Fruit fly (Drosophila melanogaster) whole organism, pupa: ENCODE data around the gene CG12535.

Source experiments
- CG10348 ChIP-seq: fragments of 200-800 bp; sonication (Bioruptor generic); IDR thresholded peaks from 2 replicates; pipeline ENCODE4 v1.3.6; 2022; ENCODE audit warnings: missing biosample characterization, missing genetic modification characterization
- CG12605 ChIP-seq: fragments of 200-800 bp; sonication (Bioruptor generic); IDR thresholded peaks from 2 replicates; pipeline ENCODE4 v1.3.6; 2022; ENCODE audit warnings: missing biosample characterization, missing genetic modification characterization
- CG13204 ChIP-seq: fragments of 200-800 bp; sonication (Bioruptor generic); optimal IDR thresholded peaks from 2 replicates; lab custom pipeline; 2018; ENCODE audit warnings: missing biosample characterization, mild to moderate bottlenecking, missing genetic modification characterization, moderate library complexity
- CG14655 ChIP-seq: fragments of 200-800 bp; sonication (Bioruptor generic); optimal IDR thresholded peaks from 3 replicates; lab custom pipeline; 2017; ENCODE audit warnings: mild to moderate bottlenecking, missing biosample characterization, missing genetic modification reagents, missing genetic modification characterization
- CG15710 ChIP-seq: fragments of 200-800 bp; sonication (Bioruptor generic); optimal IDR thresholded peaks from 2 replicates; lab custom pipeline; 2018; ENCODE audit warnings: missing biosample characterization, mild to moderate bottlenecking, missing genetic modification characterization, moderate library complexity
- CG17806 ChIP-seq: fragments of 200-800 bp; sonication (Bioruptor generic); optimal IDR thresholded peaks from 2 replicates; lab custom pipeline; 2018; ENCODE audit warnings: missing biosample characterization, mild to moderate bottlenecking, missing genetic modification characterization, moderate library complexity
- CG32121 ChIP-seq: fragments of 200-800 bp; sonication (Bioruptor generic); IDR thresholded peaks from 2 replicates; pipeline ENCODE4 v1.3.6; 2022; ENCODE audit warnings: missing biosample characterization, missing genetic modification characterization
- CG34367 ChIP-seq: fragments of 200-800 bp; sonication (Bioruptor generic); optimal IDR thresholded peaks from 2 replicates; lab custom pipeline; 2018; ENCODE audit warnings: missing biosample characterization, mild to moderate bottlenecking, missing genetic modification characterization
- CG4496 ChIP-seq: fragments of 200-800 bp; sonication (Bioruptor generic); IDR thresholded peaks from 3 replicates; pipeline ENCODE4 v1.3.6; 2022; ENCODE audit warnings: missing biosample characterization, missing genetic modification characterization
- CG8159 ChIP-seq: fragments of 200-800 bp; sonication (Bioruptor generic); optimal IDR thresholded peaks from 3 replicates; lab custom pipeline; 2018; ENCODE audit warnings: missing biosample characterization, mild to moderate bottlenecking, missing genetic modification characterization, moderate library complexity
- CG8301 ChIP-seq: fragments of 200-800 bp; sonication (Bioruptor generic); optimal IDR thresholded peaks from 2 replicates; lab custom pipeline; 2018; ENCODE audit warnings: missing biosample characterization, mild to moderate bottlenecking, missing genetic modification characterization
- CG9948 ChIP-seq: fragments of 200-800 bp; sonication (Bioruptor generic); optimal IDR thresholded peaks from 2 replicates; lab custom pipeline; 2018; ENCODE audit warnings: missing biosample characterization, mild to moderate bottlenecking, missing genetic modification characterization, moderate library complexity
- D1 ChIP-seq: fragments of 200-800 bp; sonication (Bioruptor generic); optimal IDR thresholded peaks from 2 replicates; lab custom pipeline; 2018; ENCODE audit warnings: missing biosample characterization, mild to moderate bottlenecking, missing genetic modification characterization, moderate library complexity
- EcR ChIP-seq: fragments of 200-800 bp; sonication (Bioruptor generic); optimal IDR thresholded peaks from 3 replicates; lab custom pipeline; 2019; ENCODE audit warnings: missing biosample characterization, missing genetic modification characterization, mild to moderate bottlenecking, moderate library complexity, missing genetic modification reagents
- Ets98B ChIP-seq: fragments of 200-800 bp; sonication (Bioruptor generic); IDR thresholded peaks from 2 replicates; pipeline ENCODE4 v1.3.6; 2022; ENCODE audit warnings: missing biosample characterization, missing genetic modification characterization
- Pif1A ChIP-seq: fragments of 200-800 bp; sonication (Bioruptor generic); optimal IDR thresholded peaks from 3 replicates; lab custom pipeline; 2016; ENCODE audit warnings: missing biosample characterization, missing genetic modification characterization
- Pif1B ChIP-seq: fragments of 200-800 bp; sonication (Bioruptor generic); optimal IDR thresholded peaks from 3 replicates; lab custom pipeline; 2016; ENCODE audit warnings: missing biosample characterization, missing genetic modification characterization
- Snoo ChIP-seq: fragments of 200-800 bp; sonication (Bioruptor generic); optimal IDR thresholded peaks from 3 replicates; lab custom pipeline; 2017; ENCODE audit warnings: missing biosample characterization, mild to moderate bottlenecking, missing genetic modification characterization, inconsistent platforms
- fd96Ca ChIP-seq: fragments of 200-800 bp; sonication (Bioruptor generic); IDR thresholded peaks from 3 replicates; pipeline ENCODE4 v1.3.6; 2022; ENCODE audit warnings: missing biosample characterization, missing genetic modification characterization
- gl ChIP-seq: fragments of 200-800 bp; sonication (Bioruptor generic); optimal IDR thresholded peaks from 2 replicates; lab custom pipeline; 2018; ENCODE audit warnings: missing biosample characterization, mild to moderate bottlenecking, missing genetic modification characterization
- rn ChIP-seq: fragments of 200-800 bp; sonication (Bioruptor generic); IDR thresholded peaks from 2 replicates; pipeline ENCODE4 v1.3.6; 2022; ENCODE audit warnings: missing biosample characterization, missing genetic modification characterization

CG12535 gene

dm6 chrX:3427614-3427965, 21.2 kb downstream of the CG12535 start:
- peak; percentile 69 for TF ChIP-seq gl (tag; lab: Kevin White, UChicago)
- peak; percentile 74; the same call in 1 of the 2 replicates for TF ChIP-seq CG32121
- peak; percentile 72 for TF ChIP-seq CG13204 (GFP tag; lab: Kevin White, UChicago)
- peak; percentile 91 for TF ChIP-seq CG15710 (tag; lab: Kevin White, UChicago)
- peak; percentile 93 for TF ChIP-seq Pif1A (GFP tag; lab: Kevin White, UChicago)
- peak; percentile 85 for TF ChIP-seq CG17806
- TF ChIP-seq CG34367 (tag; lab: Kevin White, UChicago) = peak; percentile 85
- TF ChIP-seq Ets98B (GFP tag; lab: Robert Waterston, UW) = peak; percentile 63
- peak; percentile 75 for TF ChIP-seq CG14655 (GFP tag; lab: Kevin White, UChicago)
- TF ChIP-seq D1 (tag; lab: Kevin White, UChicago) = peak; percentile 78
- peak; percentile 27 for TF ChIP-seq EcR (GFP tag; lab: Kevin White, UChicago)
- TF ChIP-seq CG10348 = no peak
- TF ChIP-seq CG8159 (tag; lab: Kevin White, UChicago) = peak; percentile 90
- peak; percentile 88 for TF ChIP-seq Snoo (tag; lab: Kevin White, UChicago)
- peak; percentile 81 for TF ChIP-seq CG4496 (GFP tag; lab: Robert Waterston, UW)
- TF ChIP-seq CG12605 (GFP tag; lab: Robert Waterston, UW) = peak; percentile 68
- peak; percentile 66 for TF ChIP-seq CG8301 (tag; lab: Kevin White, UChicago)
- TF ChIP-seq CG9948 (tag; lab: Kevin White, UChicago) = peak; percentile 90
- TF ChIP-seq Pif1B (GFP tag; lab: Kevin White, UChicago) = peak; percentile 90
- TF ChIP-seq fd96Ca (GFP tag; lab: Robert Waterston, UW) = peak; percentile 76
- TF ChIP-seq rn (GFP tag; lab: Robert Waterston, UW) = peak; percentile 49; the same call in 1 of the 2 replicates

DNA sequence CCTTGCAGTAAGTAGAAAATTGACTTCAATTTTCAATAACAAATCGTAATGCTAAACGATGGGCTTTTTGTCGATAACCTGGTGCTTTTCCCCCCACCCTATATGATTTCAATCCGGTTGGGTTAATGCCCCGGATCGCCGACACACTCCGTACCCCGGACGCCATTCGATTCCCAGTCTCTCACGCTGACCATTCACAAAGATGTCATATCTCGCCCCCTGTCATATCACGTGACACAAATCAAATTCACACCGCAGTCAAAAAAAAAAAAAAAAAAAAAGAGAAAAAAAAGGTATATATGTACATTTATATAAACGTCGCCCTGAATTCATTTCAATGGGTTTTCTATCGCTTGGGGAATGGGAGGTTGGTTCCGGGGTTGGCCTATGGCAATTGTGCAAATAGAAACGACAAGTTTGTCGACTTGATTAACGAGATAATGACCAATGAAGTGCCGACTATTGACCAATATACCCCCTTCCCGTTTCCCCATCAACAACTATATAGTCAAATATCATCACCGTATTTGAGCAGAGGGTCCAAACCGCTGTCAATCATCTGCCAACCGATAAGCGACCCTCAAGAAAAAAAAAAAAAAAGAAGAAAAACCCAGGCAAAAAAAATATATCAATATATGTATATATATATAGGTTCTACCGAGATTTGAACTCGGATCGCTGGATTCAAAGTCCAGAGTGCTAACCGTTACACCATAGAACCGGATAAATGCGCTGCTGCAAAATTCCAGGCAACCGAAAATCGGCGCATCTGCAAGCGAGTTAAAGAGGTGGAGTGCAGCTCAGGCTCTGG, 21.7 kb downstream of the CG12535 start:
- TF ChIP-seq CG12605 (GFP tag; lab: Robert Waterston, UW) (no peak), gl (tag; lab: Kevin White, UChicago) (no peak), CG10348 (no peak), rn (GFP tag; lab: Robert Waterston, UW) (no peak), CG9948 (tag; lab: Kevin White, UChicago) (no peak), CG13204 (GFP tag; lab: Kevin White, UChicago) (no peak), Pif1A (GFP tag; lab: Kevin White, UChicago) (no peak), CG15710 (tag; lab: Kevin White, UChicago) (no peak), fd96Ca (GFP tag; lab: Robert Waterston, UW) (no peak), CG4496 (GFP tag; lab: Robert Waterston, UW) (no peak), Ets98B (GFP tag; lab: Robert Waterston, UW) (no peak), EcR (GFP tag; lab: Kevin White, UChicago) (no peak), CG8301 (tag; lab: Kevin White, UChicago) (no peak), Snoo (tag; lab: Kevin White, UChicago) (no peak)

dm6 chrX:3424963-3425362, 23.8 kb downstream of the CG12535 start:
- TF ChIP-seq CG9948 (tag; lab: Kevin White, UChicago) = peak; percentile 40
- peak; percentile 29 for TF ChIP-seq CG15710 (tag; lab: Kevin White, UChicago)
- no peak for TF ChIP-seq gl (tag; lab: Kevin White, UChicago)
- TF ChIP-seq Snoo (tag; lab: Kevin White, UChicago) = peak; percentile 14
- peak; percentile 50 for TF ChIP-seq CG8159 (tag; lab: Kevin White, UChicago)
- no peak for TF ChIP-seq EcR (GFP tag; lab: Kevin White, UChicago)
- peak; percentile 15; the same call in 1 of the 2 replicates for TF ChIP-seq CG12605 (GFP tag; lab: Robert Waterston, UW)
- peak; percentile 32 for TF ChIP-seq Ets98B (GFP tag; lab: Robert Waterston, UW)
- peak; percentile 62 for TF ChIP-seq Pif1A (GFP tag; lab: Kevin White, UChicago)
- peak; percentile 76 for TF ChIP-seq CG4496 (GFP tag; lab: Robert Waterston, UW)
- TF ChIP-seq CG17806 = peak; percentile 41
- TF ChIP-seq CG8301 (tag; lab: Kevin White, UChicago) = peak; percentile 45
- TF ChIP-seq CG32121 = peak; percentile 23; the same call in 1 of the 2 replicates
- no peak for TF ChIP-seq CG10348
- peak; percentile 45 for TF ChIP-seq Pif1B (GFP tag; lab: Kevin White, UChicago)
- TF ChIP-seq CG13204 (GFP tag; lab: Kevin White, UChicago) = no peak
- peak; percentile 59 for TF ChIP-seq CG14655 (GFP tag; lab: Kevin White, UChicago)
- no peak for TF ChIP-seq D1 (tag; lab: Kevin White, UChicago)
- 0 out of 2 replicates have a peak, but pooled peaks have one; percentile 25 for TF ChIP-seq rn (GFP tag; lab: Robert Waterston, UW)
- TF ChIP-seq CG34367 (tag; lab: Kevin White, UChicago) = peak; percentile 2

dm6 chrX:3423199-3423768, 25.5 kb downstream of the CG12535 start:
- TF ChIP-seq CG34367 (tag; lab: Kevin White, UChicago) = no peak
- peak; percentile 57 for TF ChIP-seq Pif1A (GFP tag; lab: Kevin White, UChicago)
- TF ChIP-seq CG14655 (GFP tag; lab: Kevin White, UChicago) = peak; percentile 71
- TF ChIP-seq CG12605 (GFP tag; lab: Robert Waterston, UW) = peak; percentile 64; the same call in 1 of the 2 replicates
- TF ChIP-seq CG8301 (tag; lab: Kevin White, UChicago) = peak; percentile 73
- TF ChIP-seq CG13204 (GFP tag; lab: Kevin White, UChicago) = peak; percentile 12
- peak; percentile 94 for TF ChIP-seq CG4496 (GFP tag; lab: Robert Waterston, UW)
- TF ChIP-seq CG10348 = peak; percentile 65; the same call in 1 of the 2 replicates
- no peak for TF ChIP-seq EcR (GFP tag; lab: Kevin White, UChicago)
- no peak for TF ChIP-seq D1 (tag; lab: Kevin White, UChicago)
- no peak for TF ChIP-seq Snoo (tag; lab: Kevin White, UChicago)
- TF ChIP-seq fd96Ca (GFP tag; lab: Robert Waterston, UW) = peak; percentile 91
- no peak for TF ChIP-seq CG15710 (tag; lab: Kevin White, UChicago)
- TF ChIP-seq Ets98B (GFP tag; lab: Robert Waterston, UW) = peak; percentile 90
- no peak for TF ChIP-seq CG9948 (tag; lab: Kevin White, UChicago)
- TF ChIP-seq rn (GFP tag; lab: Robert Waterston, UW) = peak; percentile 51
- TF ChIP-seq Pif1B (GFP tag; lab: Kevin White, UChicago) = peak; percentile 54
- TF ChIP-seq CG32121 = peak; percentile 90
- no peak for TF ChIP-seq CG17806
- no peak for TF ChIP-seq CG8159 (tag; lab: Kevin White, UChicago)
- no peak for TF ChIP-seq gl (tag; lab: Kevin White, UChicago)
